Fruit fly (Drosophila melanogaster): ENCODE measurements around the gene Nplp4.

Gene Nplp4

dm6 chr2L:1975473-1975872 lies 32.7 kb upstream of the Nplp4 start:
- TF ChIP-seq CG12605 (GFP tag; IDR thresholded peaks at IDR 0.05) (no peak), CG17806 (tag; optimal IDR thresholded peaks at IDR 0.05) (no peak), CG4496 (GFP tag; IDR thresholded peaks at IDR 0.05) (no peak), CG32121 (GFP tag; IDR thresholded peaks at IDR 0.05) (no peak), Ets98B (GFP tag; IDR thresholded peaks at IDR 0.05) (no peak), Snoo (tag; optimal IDR thresholded peaks at IDR 0.05) (no peak), gl (tag; optimal IDR thresholded peaks at IDR 0.05) (no peak), CG8159 (tag; optimal IDR thresholded peaks at IDR 0.05) (no peak), EcR (GFP tag; optimal IDR thresholded peaks at IDR 0.05) (no peak), fd96Ca (GFP tag; IDR thresholded peaks at IDR 0.05) (no peak), CG9948 (tag; optimal IDR thresholded peaks at IDR 0.05) (no peak), CG10348 (GFP tag; IDR thresholded peaks at IDR 0.05) (no peak), CG15710 (tag; optimal IDR thresholded peaks at IDR 0.05) (no peak), Pif1A (GFP tag; optimal IDR thresholded peaks at IDR 0.05) (no peak)

dm6 chr2L:1979196-1979818 lies 28.9 kb upstream of the Nplp4 start:
- TF ChIP-seq CG9948 (tag; optimal IDR thresholded peaks at IDR 0.05) (no peak), Ets98B (GFP tag; IDR thresholded peaks at IDR 0.05) (no peak)

DNA sequence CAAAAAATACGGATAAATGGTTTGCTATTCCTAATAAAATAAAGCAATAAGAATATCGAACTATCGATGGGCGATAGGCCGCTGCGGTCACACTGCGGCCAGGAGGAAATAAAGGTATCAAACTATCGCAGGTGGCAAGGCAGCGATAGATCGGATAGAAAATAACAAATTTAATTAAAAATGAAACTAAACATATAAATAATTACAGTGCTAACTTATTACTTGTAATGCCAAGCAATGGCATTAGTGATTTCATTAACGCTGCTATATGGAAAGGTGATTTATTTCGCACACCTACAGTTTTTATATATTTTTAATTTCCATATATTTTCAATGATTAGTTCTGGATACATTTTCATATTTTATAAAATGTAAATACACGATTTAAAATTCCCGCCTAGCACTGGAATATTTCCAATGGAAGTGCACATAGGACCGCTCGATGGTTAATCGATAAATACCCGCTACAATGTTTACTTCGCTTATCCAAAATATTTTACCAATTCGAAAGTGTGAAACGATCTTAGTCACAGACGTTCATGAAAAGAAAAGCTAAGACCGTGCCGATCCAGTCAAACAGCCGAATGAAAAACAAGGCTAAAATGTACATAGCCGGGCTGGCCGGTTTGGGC lies 27.4 kb upstream of the Nplp4 start, which contains the start of the genes CG15356 and CG15362:
TSS of gene CG15356 (minus strand) at position 48 of the 632 bp plus-strand sequence.
TSS of gene CG15362 (plus strand) at position 469 of the 632 bp plus-strand sequence.
- TF ChIP-seq Ets98B (GFP tag; IDR thresholded peaks at IDR 0.05) (no peak), CG10348 (GFP tag; IDR thresholded peaks at IDR 0.05) (no peak), CG17806 (tag; optimal IDR thresholded peaks at IDR 0.05) (peak; percentile 27), CG4496 (GFP tag; IDR thresholded peaks at IDR 0.05) (peak; percentile 59; the same call in 2 of the 3 replicates), Pif1A (GFP tag; optimal IDR thresholded peaks at IDR 0.05) (no peak)

DNA sequence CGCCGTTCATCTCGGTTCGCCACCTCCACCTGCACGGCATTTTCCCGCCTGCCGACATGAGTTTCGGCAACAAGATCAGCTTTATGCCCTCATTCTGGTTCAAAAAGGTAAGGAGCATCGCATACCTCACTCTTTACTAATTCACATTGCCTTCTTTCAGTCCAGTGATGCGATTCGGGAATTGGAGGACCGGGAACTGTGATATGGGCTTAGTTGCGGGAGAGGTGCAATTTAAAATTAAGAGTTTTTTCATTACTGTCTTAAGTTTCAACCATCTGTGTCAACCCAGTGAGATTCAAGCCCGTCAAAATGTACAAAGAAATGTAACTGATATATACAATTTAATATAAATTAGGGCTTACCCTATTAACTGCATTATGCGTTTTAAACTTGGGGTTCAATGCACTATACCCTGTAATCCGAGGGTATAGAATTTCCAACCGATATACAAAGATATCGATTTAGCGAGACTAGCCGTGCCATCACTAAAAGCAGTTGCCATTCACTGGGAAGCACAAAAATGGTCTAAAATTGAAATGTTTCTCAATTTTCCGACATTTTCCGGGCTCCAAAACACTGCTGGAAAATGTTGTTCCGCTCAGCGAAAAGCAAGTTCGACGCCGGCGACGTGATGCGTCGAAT lies 26.4 kb upstream of the Nplp4 start, which contains the start of gene CG7289:
TSS of gene CG7289 (plus strand) at position 492 of the 642 bp plus-strand sequence.
- TF ChIP-seq CG4496 (GFP tag; IDR thresholded peaks at IDR 0.05) (0 out of 3 replicates have a peak, but pooled peaks have one; percentile 29), EcR (GFP tag; optimal IDR thresholded peaks at IDR 0.05) (peak; percentile 99), Ets98B (GFP tag; IDR thresholded peaks at IDR 0.05) (no peak), Snoo (tag; optimal IDR thresholded peaks at IDR 0.05) (peak; percentile 4)

DNA sequence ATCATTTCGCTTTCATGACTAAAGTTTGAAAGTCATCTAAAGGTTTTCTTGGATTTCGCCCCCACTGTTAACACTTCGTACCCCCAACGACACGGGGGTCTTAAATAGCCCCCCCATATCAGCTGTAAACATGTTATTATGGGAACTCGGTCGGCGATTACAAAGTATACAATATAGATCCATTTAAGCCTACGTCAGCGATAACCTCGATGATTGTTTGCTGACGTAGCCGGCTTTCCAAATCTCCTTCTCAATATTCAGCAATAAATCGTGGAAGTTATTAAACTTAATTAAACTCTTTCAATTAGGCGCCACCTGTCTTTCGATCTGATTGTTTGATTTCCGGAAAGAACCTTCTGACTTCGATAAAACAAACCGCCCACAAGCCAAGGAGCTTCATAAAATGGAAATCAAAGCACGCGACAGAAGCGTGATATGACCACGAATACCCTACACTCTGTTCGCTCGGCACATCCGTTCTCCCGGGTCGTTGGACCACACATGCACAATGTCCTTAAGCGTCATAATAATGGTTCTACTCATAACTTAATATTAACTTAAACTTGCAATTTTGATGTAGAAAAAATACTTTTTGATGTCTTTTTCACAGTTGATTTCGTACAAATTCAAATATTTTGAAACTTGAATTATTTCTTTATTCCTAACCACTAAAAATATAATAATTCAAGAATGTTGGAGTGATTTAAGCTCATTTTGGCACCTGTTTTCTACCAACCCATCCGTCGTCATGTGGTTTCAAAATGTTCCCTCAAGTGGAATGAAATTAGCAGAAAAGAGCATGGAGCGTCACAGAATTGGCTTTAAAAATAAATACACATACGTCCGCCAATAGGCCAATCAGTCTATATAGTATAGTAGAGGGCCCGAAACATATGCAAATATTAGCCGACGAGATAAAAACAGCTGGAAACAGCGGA lies 21.6 kb upstream of the Nplp4 start:
- TF ChIP-seq CG13204 (GFP tag; optimal IDR thresholded peaks at IDR 0.05) (no peak), CG8159 (tag; optimal IDR thresholded peaks at IDR 0.05) (peak; percentile 63), Snoo (tag; optimal IDR thresholded peaks at IDR 0.05) (peak; percentile 49), D1 (tag; optimal IDR thresholded peaks at IDR 0.05) (no peak), rn (GFP tag; IDR thresholded peaks at IDR 0.05) (no peak), CG12605 (GFP tag; IDR thresholded peaks at IDR 0.05) (no peak), CG32121 (GFP tag; IDR thresholded peaks at IDR 0.05) (no peak; the same call in 1 of the 2 replicates), CG34367 (tag; optimal IDR thresholded peaks at IDR 0.05) (peak; percentile 8), Ets98B (GFP tag; IDR thresholded peaks at IDR 0.05) (peak; percentile 59; the same call in 1 of the 2 replicates), CG8301 (tag; optimal IDR thresholded peaks at IDR 0.05) (peak; percentile 43), CG14655 (GFP tag; optimal IDR thresholded peaks at IDR 0.05) (no peak), Pif1A (GFP tag; optimal IDR thresholded peaks at IDR 0.05) (no peak), gl (tag; optimal IDR thresholded peaks at IDR 0.05) (no peak), CG4496 (GFP tag; IDR thresholded peaks at IDR 0.05) (peak; percentile 70; the same call in 2 of the 3 replicates), fd96Ca (GFP tag; IDR thresholded peaks at IDR 0.05) (peak; percentile 30; the same call in 1 of the 3 replicates), CG9948 (tag; optimal IDR thresholded peaks at IDR 0.05) (peak; percentile 1), EcR (GFP tag; optimal IDR thresholded peaks at IDR 0.05) (no peak), CG17806 (tag; optimal IDR thresholded peaks at IDR 0.05) (peak; percentile 32), Pif1B (GFP tag; optimal IDR thresholded peaks at IDR 0.05) (no peak), CG10348 (GFP tag; IDR thresholded peaks at IDR 0.05) (no peak), CG15710 (tag; optimal IDR thresholded peaks at IDR 0.05) (peak; percentile 40)

Data from whole organism, pupa.